Worm (Caenorhabditis elegans) whole organism, midembryonic: ENCODE results near the gene col-180.

Experiments used
- flt-1 ChIP-seq: fragments of 200-800 bp; sonication (Bioruptor generic); IDR thresholded peaks from 2 replicates; pipeline ENCODE4 v1.3.6; 2022; ENCODE audit warnings: missing genetic modification characterization, missing compliant biosample characterization
- klf-2 ChIP-seq: fragments of 200-800 bp; sonication (Bioruptor generic); conservative IDR thresholded peaks from 2 replicates; pipeline ENCODE4 v1.3.6; 2022; ENCODE audit warnings: missing genetic modification reagents, missing genetic modification characterization, missing compliant biosample characterization
- ref-1 ChIP-seq: fragments of 200-800 bp; sonication (Bioruptor generic); conservative IDR thresholded peaks from 2 replicates; pipeline ENCODE4 v1.3.6; 2022; ENCODE audit warnings: missing genetic modification reagents, missing genetic modification characterization, missing compliant biosample characterization
- tab-1 ChIP-seq: fragments of 200-800 bp; sonication (Bioruptor generic); IDR thresholded peaks from 2 replicates; pipeline ENCODE4 v1.3.6; 2022; ENCODE audit warnings: missing genetic modification characterization, missing compliant biosample characterization
- ztf-29 ChIP-seq: fragments of 200-800 bp; sonication (Bioruptor generic); IDR thresholded peaks from 2 replicates; pipeline ENCODE4 v1.3.6; 2022; ENCODE audit warnings: missing genetic modification reagents, missing genetic modification characterization, missing compliant biosample characterization

DNA sequence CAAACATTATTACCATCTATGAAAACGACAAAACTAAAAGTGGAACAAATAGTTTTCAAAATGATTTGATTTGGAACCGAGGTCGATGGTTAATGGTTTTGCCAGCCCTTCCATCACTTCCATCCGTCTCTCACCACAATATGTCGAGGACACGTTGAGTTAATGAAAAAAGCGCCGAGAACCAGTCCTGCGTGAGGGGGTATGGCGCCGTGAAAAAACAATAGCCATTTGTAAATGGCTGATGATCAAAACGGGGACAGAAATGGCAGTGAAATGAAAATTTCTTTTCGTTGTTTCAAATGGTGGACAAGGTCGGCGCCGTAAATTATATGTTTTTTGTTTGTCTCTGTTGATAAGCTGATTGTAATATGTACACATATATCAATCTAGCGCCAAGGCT lies 8.0 kb upstream of the col-180 start:
- TF ChIP-seq klf-2 (GFP tag; lab: Robert Waterston, UW) (no peak), flt-1 (GFP tag; lab: Robert Waterston, UW) (no peak), ztf-29 (GFP tag; lab: Robert Waterston, UW) (no peak), ref-1 (GFP tag; lab: Robert Waterston, UW) (no peak), tab-1 (GFP tag; lab: Robert Waterston, UW) (no peak)
